Fruit fly (Drosophila melanogaster) whole organism, wandering third instar larva: ENCODE data around the gene Setd3.
A peak's percentile ranks its signal among the peaks of the same experiment; 100 is the strongest.

Experiments
- Abd-B ChIP-seq: fragments of >200 bp; optimal IDR thresholded peaks from 2 replicates; lab custom pipeline; 2017; ENCODE audit warnings: missing biosample characterization, missing genetic modification characterization
- CG32264 ChIP-seq: fragments of 200-800 bp; sonication (Bioruptor generic); optimal IDR thresholded peaks from 2 replicates; lab custom pipeline; 2016; ENCODE audit warnings: missing biosample characterization, missing genetic modification characterization
- CG9705 ChIP-seq: fragments of 200-800 bp; sonication (Bioruptor generic); optimal IDR thresholded peaks from 2 replicates; lab custom pipeline; 2018; ENCODE audit warnings: missing biosample characterization, mild to moderate bottlenecking, missing genetic modification characterization
- CrebA ChIP-seq: fragments of 200-800 bp; sonication (Bioruptor generic); optimal IDR thresholded peaks from 2 replicates; lab custom pipeline; 2016; ENCODE audit warnings: missing biosample characterization, mild to moderate bottlenecking, missing genetic modification characterization, borderline replicate concordance
- Dfd ChIP-seq: fragments of >200 bp; optimal IDR thresholded peaks from 2 replicates; lab custom pipeline; 2017; ENCODE audit warnings: missing biosample characterization, missing genetic modification characterization
- Dif ChIP-seq: fragments of 200-275, 200-300 bp; sonication (Bioruptor generic); optimal IDR thresholded peaks from 2 replicates; lab custom pipeline; 2018; ENCODE audit warnings: missing biosample characterization, missing genetic modification characterization; ENCODE audit not compliant: partially characterized antibody
- GATAd ChIP-seq: sonication (Bioruptor generic); optimal IDR thresholded peaks from 2 replicates; lab custom pipeline; 2016; ENCODE audit warnings: missing biosample characterization, missing genetic modification characterization
- HLH106 ChIP-seq: fragments of 200-800 bp; optimal IDR thresholded peaks from 3 replicates; lab custom pipeline; 2019; ENCODE audit warnings: missing biosample characterization, mild to moderate bottlenecking, missing genetic modification characterization, moderate library complexity
- Hnf4 ChIP-seq: fragments of 200-800 bp; sonication (Bioruptor generic); optimal IDR thresholded peaks from 2 replicates; lab custom pipeline; 2016; ENCODE audit warnings: missing biosample characterization, mild to moderate bottlenecking, missing genetic modification characterization
- Hr78 ChIP-seq: fragments of >200 bp; optimal IDR thresholded peaks from 2 replicates; lab custom pipeline; 2017; ENCODE audit warnings: missing biosample characterization, missing genetic modification characterization
- Hr83 ChIP-seq: fragments of 200-300 bp; sonication (Bioruptor generic); optimal IDR thresholded peaks from 2 replicates; lab custom pipeline; 2016; ENCODE audit warnings: missing biosample characterization, mild to moderate bottlenecking, missing genetic modification characterization, moderate library complexity; ENCODE audit not compliant: poor library complexity, severe bottlenecking
- Jra ChIP-seq: sonication (Bioruptor generic); optimal IDR thresholded peaks from 2 replicates; lab custom pipeline; 2016; ENCODE audit warnings: missing biosample characterization, missing genetic modification characterization
- Mio ChIP-seq: sonication (Bioruptor generic); optimal IDR thresholded peaks from 2 replicates; lab custom pipeline; 2016; ENCODE audit warnings: missing biosample characterization, missing genetic modification characterization
- Myc ChIP-seq: fragments of >200 bp; optimal IDR thresholded peaks from 2 replicates; lab custom pipeline; 2017
- N ChIP-seq: fragments of >200 bp; optimal IDR thresholded peaks from 2 replicates; lab custom pipeline; 2018; ENCODE audit warnings: missing biosample characterization, missing external identifiers, missing genetic modification characterization
- OdsH ChIP-seq: fragments of 200-800 bp; sonication (Bioruptor generic); optimal IDR thresholded peaks from 2 replicates; lab custom pipeline; 2016; ENCODE audit warnings: missing biosample characterization, mild to moderate bottlenecking, missing genetic modification characterization
- Rel ChIP-seq, 2 experiments: fragments of 200-800 bp; sonication (Bioruptor generic) in 1 of 2; optimal IDR thresholded peaks; 2 replicates in 1 of 2; 3 replicates in 1 of 2; lab custom pipeline; 2016 to 2019; ENCODE audit warnings: mild to moderate bottlenecking in 2 of 2, missing biosample characterization in 2 of 2, missing genetic modification characterization in 2 of 2, moderate library complexity in 1 of 2
- Sp1 ChIP-seq: fragments of 200-800 bp; sonication (Bioruptor generic); optimal IDR thresholded peaks from 3 replicates; lab custom pipeline; 2019; ENCODE audit warnings: missing biosample characterization, mild to moderate bottlenecking, missing genetic modification characterization, moderate library complexity
- Vsx2 ChIP-seq: fragments of 200-300, 225-300 bp; sonication (Bioruptor generic); optimal IDR thresholded peaks from 2 replicates; lab custom pipeline; 2018; ENCODE audit warnings: missing biosample characterization, missing genetic modification characterization; ENCODE audit not compliant: partially characterized antibody
- br ChIP-seq: fragments of 200-800 bp; sonication (Bioruptor generic); optimal IDR thresholded peaks from 2 replicates; lab custom pipeline; 2016; ENCODE audit warnings: missing biosample characterization, missing genetic modification characterization
- brk ChIP-seq: fragments of 200-800 bp; sonication (Bioruptor generic); optimal IDR thresholded peaks from 2 replicates; lab custom pipeline; 2016; ENCODE audit warnings: missing biosample characterization, mild to moderate bottlenecking, missing genetic modification characterization
- dl ChIP-seq, 2 experiments: fragments of 175-275, 200-275 bp in 1 of 2; fragments of 200-275 bp in 1 of 2; sonication (Bioruptor generic); optimal IDR thresholded peaks; lab custom pipeline; 2018; ENCODE audit warnings: mild to moderate bottlenecking in 2 of 2, missing biosample characterization in 2 of 2, missing genetic modification characterization in 2 of 2, moderate library complexity in 2 of 2; ENCODE audit not compliant: partially characterized antibody in 2 of 2, insufficient read depth in 1 of 2
- dmrt93B ChIP-seq: fragments of 200-800 bp; sonication (Bioruptor generic); optimal IDR thresholded peaks from 2 replicates; lab custom pipeline; 2018; ENCODE audit warnings: missing biosample characterization, mild to moderate bottlenecking, missing genetic modification characterization
- dsf ChIP-seq: sonication (Bioruptor generic); optimal IDR thresholded peaks from 2 replicates; lab custom pipeline; 2016; ENCODE audit warnings: missing biosample characterization, missing genetic modification characterization, borderline replicate concordance
- ey ChIP-seq: fragments of 200-800 bp; sonication (Bioruptor generic); optimal IDR thresholded peaks from 2 replicates; lab custom pipeline; 2016; ENCODE audit warnings: missing biosample characterization, missing genetic modification characterization
- foxo ChIP-seq, 2 experiments: fragments of 200-800 bp; sonication (Bioruptor generic); optimal IDR thresholded peaks; 2 replicates in 1 of 2; 3 replicates in 1 of 2; lab custom pipeline; 2016 to 2017; ENCODE audit warnings: missing biosample characterization in 2 of 2, missing genetic modification characterization in 2 of 2
- fru ChIP-seq: fragments of 200-800 bp; sonication (Bioruptor generic); optimal IDR thresholded peaks from 3 replicates; lab custom pipeline; 2016; ENCODE audit warnings: missing biosample characterization, mild to moderate bottlenecking, missing genetic modification characterization
- h ChIP-seq: fragments of 200-800 bp; sonication (Bioruptor generic); optimal IDR thresholded peaks from 3 replicates; lab custom pipeline; 2016; ENCODE audit warnings: missing biosample characterization, mild to moderate bottlenecking, missing genetic modification characterization
- jim ChIP-seq: fragments of 175-275, 200-325 bp; sonication (Bioruptor generic); optimal IDR thresholded peaks from 2 replicates; lab custom pipeline; 2016; ENCODE audit warnings: missing biosample characterization, mild to moderate bottlenecking, missing genetic modification characterization
- lola ChIP-seq: fragments of >200 bp; optimal IDR thresholded peaks from 2 replicates; lab custom pipeline; 2017; ENCODE audit warnings: missing biosample characterization, missing genetic modification characterization
- pan ChIP-seq: fragments of >200 bp; optimal IDR thresholded peaks from 2 replicates; lab custom pipeline; 2017
- psq ChIP-seq: fragments of 200-800 bp; sonication (Bioruptor generic); optimal IDR thresholded peaks from 3 replicates; lab custom pipeline; 2017; ENCODE audit warnings: missing biosample characterization, mild to moderate bottlenecking, missing genetic modification characterization, moderate library complexity
- rgr ChIP-seq: fragments of 200-800 bp; sonication (Bioruptor generic); optimal IDR thresholded peaks from 3 replicates; lab custom pipeline; 2016; ENCODE audit warnings: missing biosample characterization, mild to moderate bottlenecking, missing genetic modification characterization
- sage ChIP-seq: fragments of 200-800 bp; sonication (Bioruptor generic); optimal IDR thresholded peaks from 2 replicates; lab custom pipeline; 2016; ENCODE audit warnings: missing biosample characterization, mild to moderate bottlenecking, missing genetic modification characterization
- sv ChIP-seq: fragments of 200-800 bp; sonication (Bioruptor generic); optimal IDR thresholded peaks from 3 replicates; lab custom pipeline; 2016; ENCODE audit warnings: missing biosample characterization, missing genetic modification characterization
- tai ChIP-seq: sonication (Bioruptor generic); optimal IDR thresholded peaks from 2 replicates; lab custom pipeline; 2016; ENCODE audit warnings: missing biosample characterization, missing genetic modification characterization
- usp ChIP-seq: fragments of >200 bp; optimal IDR thresholded peaks from 2 replicates; lab custom pipeline; 2017; ENCODE audit warnings: missing biosample characterization, missing genetic modification characterization
- woc ChIP-seq: sonication (Bioruptor generic); optimal IDR thresholded peaks from 2 replicates; lab custom pipeline; 2016; ENCODE audit warnings: missing biosample characterization, mild to moderate bottlenecking, missing genetic modification characterization

Setd3 gene

DNA sequence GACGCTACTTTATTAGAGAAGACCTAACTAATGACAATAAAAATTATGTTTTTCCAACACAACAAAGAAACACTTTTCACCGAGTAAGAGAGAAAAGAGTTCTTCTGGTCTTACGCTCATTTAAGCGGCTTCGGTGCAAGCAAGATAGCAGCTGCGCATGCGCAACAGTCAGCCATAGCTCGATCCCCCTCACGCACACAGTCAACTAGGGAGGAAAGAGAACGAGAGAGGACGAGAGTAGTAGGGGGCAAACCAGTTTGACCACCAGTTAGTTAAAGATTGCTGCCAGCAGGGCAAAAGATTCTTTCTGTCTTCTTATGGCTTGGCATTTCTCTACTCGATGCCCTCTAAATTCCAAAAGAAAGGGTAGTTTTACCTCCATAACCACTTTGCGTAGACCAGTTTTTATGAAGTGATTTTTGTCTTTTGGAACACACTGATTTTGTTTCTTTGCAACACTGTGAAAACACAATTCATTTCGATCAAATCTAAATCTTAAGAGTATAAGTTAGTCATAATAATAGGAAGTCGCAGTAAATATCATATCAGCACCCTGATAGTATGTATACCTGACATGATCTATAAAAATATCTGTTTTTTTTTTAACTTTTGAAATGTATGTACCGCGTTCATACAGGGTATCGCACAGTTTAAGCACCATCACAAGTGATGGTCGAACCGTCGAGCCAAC is 32.0 kb upstream of the Setd3 start:
- TF ChIP-seq Jra (GFP tag; lab: Kevin White, UChicago) (no peak), Dif (GFP tag; lab: Kevin White, UChicago) (peak; percentile 51), woc (peak; percentile 86), psq (peak; percentile 55), Sp1 (GFP tag; lab: Kevin White, UChicago) (peak; percentile 29), fru (GFP tag; lab: Kevin White, UChicago) (peak; percentile 57), tai (GFP tag; lab: Kevin White, UChicago) (peak; percentile 25), h (no peak), Hr83 (GFP tag; lab: Kevin White, UChicago) (no peak), CG9705 (GFP tag; lab: Kevin White, UChicago) (no peak), br (GFP tag; lab: Kevin White, UChicago) (no peak), jim (GFP tag; lab: Kevin White, UChicago) (no peak), lola (GFP tag; lab: Kevin White, UChicago) (no peak), CG32264 (GFP tag; lab: Kevin White, UChicago) (no peak), dsf (GFP tag; lab: Kevin White, UChicago) (no peak), dl (GFP tag; optimal IDR thresholded peaks at IDR 0.05; lab: Kevin White, UChicago; ENCODE audit: insufficient read depth in 1 of 2, partially characterized antibody in 2 of 2) (peak; percentile 19 to 20), Vsx2 (GFP tag; lab: Kevin White, UChicago) (peak; percentile 63)

DNA sequence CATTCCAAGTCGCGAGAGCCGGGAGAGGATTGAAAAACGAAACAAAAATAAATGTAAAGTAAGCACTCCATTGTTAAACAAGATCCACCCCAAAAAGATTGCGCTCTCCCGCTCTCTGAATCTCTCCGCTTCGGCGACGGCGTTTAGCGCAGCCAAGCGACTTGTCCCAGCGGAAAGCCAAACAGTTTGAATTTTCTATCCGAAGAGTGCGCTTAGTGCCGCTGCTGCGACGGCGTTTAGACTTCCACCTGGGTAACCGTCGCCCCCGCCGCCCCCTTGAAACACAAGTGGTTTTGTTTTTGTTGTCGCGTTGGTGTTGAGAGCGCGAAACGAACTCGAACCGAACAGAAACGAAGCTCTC is 29.9 kb upstream of the Setd3 start, which contains the start of gene Inx2:
Gene Inx2 (plus strand): TSS at position 181 of the 361 bp plus-strand sequence.
- TF ChIP-seq N (GFP tag; lab: Kevin White, UChicago), result no peak
- peak; percentile 70 for TF ChIP-seq Hr83 (GFP tag; lab: Kevin White, UChicago)
- TF ChIP-seq fru (GFP tag; lab: Kevin White, UChicago), result peak; percentile 26
- peak; percentile 70 for TF ChIP-seq Dif (GFP tag; lab: Kevin White, UChicago)
- TF ChIP-seq usp (GFP tag; lab: Kevin White, UChicago), result no peak
- TF ChIP-seq lola (GFP tag; lab: Kevin White, UChicago), result no peak
- TF ChIP-seq br (GFP tag; lab: Kevin White, UChicago), result no peak
- TF ChIP-seq CG9705 (GFP tag; lab: Kevin White, UChicago), result no peak
- peak; percentile 62 for TF ChIP-seq jim (GFP tag; lab: Kevin White, UChicago)
- TF ChIP-seq Jra (GFP tag; lab: Kevin White, UChicago), result peak; percentile 58
- no peak for TF ChIP-seq dsf (GFP tag; lab: Kevin White, UChicago)
- TF ChIP-seq rgr, result peak; percentile 31
- TF ChIP-seq Mio (GFP tag; lab: Kevin White, UChicago), result no peak
- TF ChIP-seq CG32264 (GFP tag; lab: Kevin White, UChicago), result no peak
- TF ChIP-seq tai (GFP tag; lab: Kevin White, UChicago), result no peak
- TF ChIP-seq Hnf4 (GFP tag; lab: Kevin White, UChicago), result peak; percentile 78
- TF ChIP-seq Rel (GFP tag; optimal IDR thresholded peaks at IDR 0.05; lab: Kevin White, UChicago), result peak; percentile 74
- peak; percentile 70 for TF ChIP-seq Rel (tag; optimal IDR thresholded peaks at IDR 0.05; lab: Kevin White, UChicago)
- TF ChIP-seq Hr78 (GFP tag; lab: Kevin White, UChicago), result no peak
- no peak for TF ChIP-seq Dfd
- no peak for TF ChIP-seq sv (GFP tag; lab: Kevin White, UChicago)
- TF ChIP-seq sage (GFP tag; lab: Kevin White, UChicago), result no peak
- no peak for TF ChIP-seq foxo (GFP tag; optimal IDR thresholded peaks at IDR 0.05; lab: Kevin White, UChicago)
- no peak for TF ChIP-seq brk (GFP tag; lab: Kevin White, UChicago)
- no peak for TF ChIP-seq Abd-B (GFP tag; lab: Kevin White, UChicago)
- TF ChIP-seq Vsx2 (GFP tag; lab: Kevin White, UChicago), result peak; percentile 83
- TF ChIP-seq HLH106 (tag; lab: Kevin White, UChicago), result no peak
- TF ChIP-seq ey (GFP tag; lab: Kevin White, UChicago), result no peak
- TF ChIP-seq h, result peak; percentile 54
- no peak for TF ChIP-seq psq
- no peak for TF ChIP-seq GATAd (GFP tag; lab: Kevin White, UChicago)
- TF ChIP-seq pan (lab: Kevin White, UChicago), result no peak
- no peak for TF ChIP-seq dmrt93B (GFP tag; lab: Kevin White, UChicago)
- no peak for TF ChIP-seq Myc (lab: Kevin White, UChicago)
- TF ChIP-seq dl (GFP tag; optimal IDR thresholded peaks at IDR 0.05; lab: Kevin White, UChicago; ENCODE audit: insufficient read depth in 1 of 2, partially characterized antibody in 2 of 2), result peak; percentile 45 to 63
- no peak for TF ChIP-seq woc
- peak; percentile 46 for TF ChIP-seq CrebA (GFP tag; lab: Kevin White, UChicago)
- TF ChIP-seq Sp1 (GFP tag; lab: Kevin White, UChicago), result peak; percentile 22
- TF ChIP-seq OdsH (GFP tag; lab: Kevin White, UChicago), result peak; percentile 8
